Worm (Caenorhabditis elegans) whole organism, midembryonic: ENCODE measurements around the gene dif-1.
A peak's percentile ranks its signal among the peaks of the same experiment; 100 is the strongest.

ENCODE experiments used
- T22C8.4 ChIP-seq: fragments of 200-800 bp; sonication (Bioruptor generic); IDR thresholded peaks from 2 replicates; pipeline ENCODE4 v1.3.6; 2022; ENCODE audit warnings: missing genetic modification characterization, missing compliant biosample characterization
- cog-1 ChIP-seq: sonication (generic microtip); optimal IDR thresholded peaks from 2 replicates; lab custom pipeline; 2016; ENCODE audit warnings: missing genetic modification characterization, missing compliant biosample characterization
- flt-1 ChIP-seq: fragments of 200-800 bp; sonication (Bioruptor generic); IDR thresholded peaks from 2 replicates; pipeline ENCODE4 v1.3.6; 2022; ENCODE audit warnings: missing genetic modification characterization, missing compliant biosample characterization
- klf-2 ChIP-seq: fragments of 200-800 bp; sonication (Bioruptor generic); conservative IDR thresholded peaks from 2 replicates; pipeline ENCODE4 v1.3.6; 2022; ENCODE audit warnings: missing genetic modification reagents, missing genetic modification characterization, missing compliant biosample characterization
- med-1 ChIP-seq: sonication (generic microtip); optimal IDR thresholded peaks from 2 replicates; lab custom pipeline; 2017; ENCODE audit warnings: missing genetic modification characterization, mild to moderate bottlenecking, missing compliant biosample characterization, antibody characterized with exemption, missing genetic modification reagents; ENCODE audit not compliant: insufficient read depth
- ref-1 ChIP-seq: fragments of 200-800 bp; sonication (Bioruptor generic); conservative IDR thresholded peaks from 2 replicates; pipeline ENCODE4 v1.3.6; 2022; ENCODE audit warnings: missing genetic modification reagents, missing genetic modification characterization, missing compliant biosample characterization
- tab-1 ChIP-seq: fragments of 200-800 bp; sonication (Bioruptor generic); IDR thresholded peaks from 2 replicates; pipeline ENCODE4 v1.3.6; 2022; ENCODE audit warnings: missing genetic modification characterization, missing compliant biosample characterization
- ztf-23 ChIP-seq: fragments of 200-800 bp; sonication (Bioruptor generic); IDR thresholded peaks from 2 replicates; pipeline ENCODE4 v1.3.6; 2022; ENCODE audit warnings: missing genetic modification reagents, missing genetic modification characterization, missing compliant biosample characterization
- ztf-29 ChIP-seq: fragments of 200-800 bp; sonication (Bioruptor generic); IDR thresholded peaks from 2 replicates; pipeline ENCODE4 v1.3.6; 2022; ENCODE audit warnings: missing genetic modification reagents, missing genetic modification characterization, missing compliant biosample characterization

dif-1 gene

DNA sequence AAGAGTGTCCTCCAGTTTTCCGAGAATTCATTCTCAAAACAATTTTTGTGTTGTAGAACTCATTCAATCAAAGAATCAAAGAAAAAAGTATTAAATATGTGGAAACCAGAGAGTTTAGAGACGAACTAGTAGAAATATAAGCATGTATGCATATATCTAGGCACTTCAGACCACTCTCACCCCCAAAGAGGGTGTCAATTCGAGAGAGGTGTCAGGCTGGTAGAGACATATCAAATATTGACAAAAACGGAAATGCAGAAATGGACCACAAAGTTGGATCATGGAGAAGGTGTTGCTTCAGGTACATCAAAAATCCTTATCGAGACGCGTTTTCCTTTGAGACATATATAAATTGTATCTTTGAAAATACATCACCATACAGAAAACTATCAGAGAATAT, 29.1 kb downstream of the dif-1 start:
- TF ChIP-seq klf-2 (GFP tag; lab: Robert Waterston, UW) (no peak), ztf-29 (GFP tag; lab: Robert Waterston, UW) (no peak), ztf-23 (no peak), tab-1 (GFP tag; lab: Robert Waterston, UW) (no peak), T22C8.4 (GFP tag; lab: Robert Waterston, UW) (no peak), ref-1 (GFP tag; lab: Robert Waterston, UW) (no peak), med-1 (GFP tag; lab: Kevin White, UChicago) (no peak), flt-1 (GFP tag; lab: Robert Waterston, UW) (no peak)

DNA sequence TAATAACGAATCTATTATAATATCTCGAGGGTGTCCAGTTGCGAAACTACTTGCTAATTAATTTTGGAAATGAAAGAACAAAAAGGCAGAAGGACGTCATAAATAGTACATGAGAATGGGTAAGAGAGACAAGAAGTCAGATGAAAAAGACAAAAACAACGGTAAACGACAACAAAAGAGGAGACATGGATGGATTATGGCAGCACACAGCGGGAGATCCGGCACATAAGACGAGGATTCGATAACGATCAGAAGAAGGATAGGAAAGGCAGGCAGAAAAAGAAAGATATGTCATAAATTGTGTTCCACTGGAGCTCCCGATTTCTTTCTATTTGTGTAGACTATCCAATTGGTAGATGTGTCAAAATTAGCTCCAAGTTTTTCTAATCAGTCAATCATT, 31.2 kb downstream of the dif-1 start:
- TF ChIP-seq med-1 (GFP tag; lab: Kevin White, UChicago), result no peak

DNA sequence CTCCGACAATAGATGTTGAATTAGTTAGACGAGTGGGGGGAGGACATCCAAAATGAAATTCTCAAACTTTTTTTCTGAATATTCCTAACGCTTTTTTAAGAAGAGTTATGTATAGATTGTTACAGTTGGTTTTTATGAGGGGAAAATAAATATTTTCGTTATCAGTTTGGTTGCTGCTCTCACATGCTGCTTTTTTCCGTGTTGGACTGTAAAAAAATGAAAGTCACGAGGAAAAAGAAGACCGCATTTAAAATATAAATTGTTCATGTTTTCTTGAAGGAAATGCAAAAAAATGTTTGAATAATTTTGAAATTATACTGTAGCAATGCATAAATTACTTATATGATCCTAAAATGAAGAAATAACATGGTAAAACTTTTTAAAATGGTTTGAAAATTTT, 32.0 kb downstream of the dif-1 start:
- TF ChIP-seq klf-2 (GFP tag; lab: Robert Waterston, UW), result no peak
- TF ChIP-seq ztf-23, result no peak
- no peak for TF ChIP-seq tab-1 (GFP tag; lab: Robert Waterston, UW)
- TF ChIP-seq cog-1 (tag; lab: Kevin White, UChicago), result no peak
- TF ChIP-seq ref-1 (GFP tag; lab: Robert Waterston, UW), result no peak
- no peak for TF ChIP-seq ztf-29 (GFP tag; lab: Robert Waterston, UW)
- TF ChIP-seq T22C8.4 (GFP tag; lab: Robert Waterston, UW), result no peak
- TF ChIP-seq med-1 (GFP tag; lab: Kevin White, UChicago), result no peak
- no peak for TF ChIP-seq flt-1 (GFP tag; lab: Robert Waterston, UW)

DNA sequence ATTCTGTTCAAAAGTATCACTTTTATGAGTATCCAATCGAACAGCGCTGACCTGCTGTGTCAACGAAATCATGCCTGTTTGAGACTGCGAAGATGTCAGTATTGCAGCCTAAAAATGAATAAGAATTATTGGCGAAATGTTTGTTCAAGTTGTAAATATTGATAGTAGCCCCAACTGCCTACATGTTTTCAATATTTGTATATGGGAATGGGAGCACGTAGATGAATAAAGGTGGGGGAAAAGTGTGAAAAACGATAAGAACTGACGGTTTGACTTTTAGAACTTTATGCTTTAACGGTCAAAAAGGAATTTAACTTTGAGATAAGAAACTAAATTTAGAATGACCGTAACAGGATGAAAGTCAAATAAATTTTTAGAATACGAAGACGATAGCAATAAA, 32.5 kb downstream of the dif-1 start:
- no peak for TF ChIP-seq med-1 (GFP tag; lab: Kevin White, UChicago)

DNA sequence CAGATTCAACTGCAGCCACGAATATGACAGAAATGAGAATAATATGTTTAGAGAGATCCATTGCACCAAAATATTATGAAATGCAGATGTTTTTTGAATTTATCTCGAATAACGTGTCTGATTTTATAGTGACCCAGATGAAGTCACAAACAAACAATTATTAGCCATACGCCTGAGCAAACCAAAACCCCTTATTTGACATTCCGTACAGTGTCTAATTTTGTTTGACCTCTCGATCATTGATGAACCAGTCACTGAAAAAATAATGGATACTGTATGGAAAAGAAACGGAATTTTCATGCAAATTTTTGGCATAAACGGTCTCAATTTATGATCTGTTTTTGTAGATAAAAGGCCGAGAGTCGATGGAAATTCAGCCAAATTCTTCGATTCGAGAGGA, 36.6 kb downstream of the dif-1 start, which contains the start of the genes R05G6.9 and R05G6.3:
TSS of gene R05G6.9 (minus strand) at position 101 of the 400 bp plus-strand sequence.
TSS of gene R05G6.3 (plus strand) at position 386 of the 400 bp plus-strand sequence.
- no peak for TF ChIP-seq ztf-29 (GFP tag; lab: Robert Waterston, UW)
- no peak for TF ChIP-seq cog-1 (tag; lab: Kevin White, UChicago)
- TF ChIP-seq flt-1 (GFP tag; lab: Robert Waterston, UW), result no peak
- no peak for TF ChIP-seq tab-1 (GFP tag; lab: Robert Waterston, UW)
- no peak for TF ChIP-seq ref-1 (GFP tag; lab: Robert Waterston, UW)
- no peak for TF ChIP-seq med-1 (GFP tag; lab: Kevin White, UChicago)
- no peak for TF ChIP-seq ztf-23
- no peak for TF ChIP-seq klf-2 (GFP tag; lab: Robert Waterston, UW)
- TF ChIP-seq T22C8.4 (GFP tag; lab: Robert Waterston, UW), result no peak

DNA sequence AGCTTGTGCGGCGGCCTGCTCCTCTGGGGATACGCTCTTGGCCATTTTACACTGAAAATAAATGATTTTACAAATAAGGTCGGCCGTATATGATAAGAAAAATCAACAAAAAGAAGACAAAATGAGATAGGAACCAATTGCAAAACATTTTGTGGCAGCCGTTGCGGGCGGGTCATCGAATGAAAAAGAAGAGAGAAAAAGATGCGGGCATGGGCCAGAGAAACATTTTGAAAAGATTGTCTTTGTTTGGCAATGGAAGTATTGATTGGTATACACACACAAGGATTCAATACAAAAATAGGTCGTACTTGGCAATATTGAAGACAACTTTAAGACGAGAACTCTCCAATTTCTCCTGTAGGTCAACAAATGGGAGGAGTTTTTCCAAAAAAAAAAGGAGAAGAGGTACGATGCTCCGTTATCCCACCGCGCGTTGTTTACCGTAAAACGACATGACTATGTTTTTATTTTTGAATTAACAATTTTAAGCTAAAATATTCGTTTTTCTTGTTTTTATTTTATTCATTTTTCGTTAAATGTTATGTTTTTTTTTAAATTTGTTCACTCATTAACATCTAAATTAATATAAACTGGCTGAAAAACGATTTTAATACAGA, 40.1 kb downstream of the dif-1 start, which contains the start of the genes plc-4 and R05G6.4:
TSS of gene plc-4 (minus strand) at position 51 of the 617 bp plus-strand sequence.
TSS of gene R05G6.4 (plus strand) at position 617 of the 617 bp plus-strand sequence.
- TF ChIP-seq tab-1 (GFP tag; lab: Robert Waterston, UW) (no peak), cog-1 (tag; lab: Kevin White, UChicago) (no peak), T22C8.4 (GFP tag; lab: Robert Waterston, UW) (no peak)

DNA sequence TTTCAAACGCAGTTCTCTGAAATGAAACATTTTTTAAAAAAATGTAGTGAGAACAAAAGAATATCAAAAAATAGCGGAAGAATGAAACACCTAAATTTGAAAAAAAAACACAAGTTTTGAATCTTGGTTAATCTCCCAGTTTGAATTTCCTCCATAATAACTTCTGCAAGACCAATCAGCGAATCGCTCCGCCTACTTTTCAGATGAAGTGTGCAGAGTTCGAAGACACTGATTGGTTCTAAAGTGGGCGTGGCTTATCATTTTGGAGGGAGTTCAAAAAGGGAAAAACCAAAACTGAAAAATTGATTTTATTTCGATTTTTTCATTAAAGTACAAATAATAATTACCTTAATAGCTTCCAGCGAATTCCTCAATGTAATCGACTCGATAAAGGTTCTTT, 42.0 kb downstream of the dif-1 start:
- no peak for TF ChIP-seq cog-1 (tag; lab: Kevin White, UChicago)
- TF ChIP-seq med-1 (GFP tag; lab: Kevin White, UChicago), result no peak
- no peak for TF ChIP-seq klf-2 (GFP tag; lab: Robert Waterston, UW)
- no peak for TF ChIP-seq ref-1 (GFP tag; lab: Robert Waterston, UW)
- TF ChIP-seq flt-1 (GFP tag; lab: Robert Waterston, UW), result no peak
- no peak for TF ChIP-seq T22C8.4 (GFP tag; lab: Robert Waterston, UW)
- no peak for TF ChIP-seq tab-1 (GFP tag; lab: Robert Waterston, UW)
- TF ChIP-seq ztf-23, result no peak
- TF ChIP-seq ztf-29 (GFP tag; lab: Robert Waterston, UW), result no peak

DNA sequence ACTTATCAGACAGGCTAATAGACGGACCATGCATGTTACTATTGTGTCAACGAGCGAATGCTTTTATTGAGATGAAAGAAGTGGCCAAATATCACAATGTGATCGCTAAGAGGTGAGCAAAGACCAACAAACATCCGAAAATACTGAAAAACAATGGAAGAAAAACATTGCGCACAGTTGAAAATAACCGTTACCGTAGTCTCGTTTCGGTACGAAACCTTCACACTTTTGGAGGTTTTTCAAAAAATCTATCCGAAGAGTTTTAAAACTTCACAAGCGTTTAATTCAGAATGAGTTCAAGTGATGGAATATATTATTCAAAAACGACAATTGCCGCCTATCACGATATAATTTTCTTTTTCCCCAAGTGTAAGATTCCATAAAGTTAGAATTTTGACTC, 44.0 kb downstream of the dif-1 start:
- TF ChIP-seq flt-1 (GFP tag; lab: Robert Waterston, UW), result no peak
- TF ChIP-seq ztf-29 (GFP tag; lab: Robert Waterston, UW), result no peak
- no peak for TF ChIP-seq klf-2 (GFP tag; lab: Robert Waterston, UW)
- no peak for TF ChIP-seq ref-1 (GFP tag; lab: Robert Waterston, UW)
- TF ChIP-seq cog-1 (tag; lab: Kevin White, UChicago), result no peak
- no peak for TF ChIP-seq tab-1 (GFP tag; lab: Robert Waterston, UW)
- TF ChIP-seq ztf-23, result no peak
- no peak for TF ChIP-seq T22C8.4 (GFP tag; lab: Robert Waterston, UW)
- no peak for TF ChIP-seq med-1 (GFP tag; lab: Kevin White, UChicago)

DNA sequence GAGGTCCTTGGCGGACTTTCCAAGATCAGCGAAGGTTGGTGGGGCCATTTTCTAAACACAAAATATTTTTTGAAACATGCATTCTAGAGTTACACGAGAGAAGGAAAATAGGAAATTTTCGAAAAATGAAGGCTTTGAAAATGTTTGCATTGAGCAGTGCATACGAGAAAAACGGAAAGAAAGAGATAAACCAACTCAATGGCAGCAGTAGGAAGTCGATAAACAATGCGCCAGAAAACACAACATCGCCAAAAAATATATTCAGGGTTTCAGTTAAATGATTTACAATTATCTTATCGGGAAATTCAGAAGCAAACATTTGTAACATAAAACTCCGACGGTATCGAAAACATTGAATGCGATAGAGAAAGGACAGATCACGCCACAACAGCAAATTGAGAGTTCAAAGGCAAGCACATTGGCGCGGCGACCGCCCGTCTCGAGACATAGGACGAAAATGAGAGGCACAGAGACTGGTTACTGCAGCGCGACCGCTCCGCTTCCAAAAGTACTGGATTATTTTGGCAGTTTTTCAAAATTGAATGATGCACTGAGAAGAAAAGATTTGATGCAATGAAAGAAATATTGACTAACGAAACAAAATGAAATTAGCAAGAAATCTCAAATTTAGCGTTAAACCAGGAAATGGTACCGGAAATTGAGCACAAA, 44.8 kb downstream of the dif-1 start, which contains the start of the genes vdac-1 and R05G6.5:
TSS of gene vdac-1 (minus strand) at position 51 of the 669 bp plus-strand sequence.
TSS of gene R05G6.5 (plus strand) at position 527 of the 669 bp plus-strand sequence.
- TF ChIP-seq flt-1 (GFP tag; lab: Robert Waterston, UW), result 0 out of 2 replicates have a peak, but pooled peaks have one; percentile 54
- no peak for TF ChIP-seq cog-1 (tag; lab: Kevin White, UChicago)
